Worm (Caenorhabditis elegans): ENCODE measurements around the gene C26D10.7.

DNA sequence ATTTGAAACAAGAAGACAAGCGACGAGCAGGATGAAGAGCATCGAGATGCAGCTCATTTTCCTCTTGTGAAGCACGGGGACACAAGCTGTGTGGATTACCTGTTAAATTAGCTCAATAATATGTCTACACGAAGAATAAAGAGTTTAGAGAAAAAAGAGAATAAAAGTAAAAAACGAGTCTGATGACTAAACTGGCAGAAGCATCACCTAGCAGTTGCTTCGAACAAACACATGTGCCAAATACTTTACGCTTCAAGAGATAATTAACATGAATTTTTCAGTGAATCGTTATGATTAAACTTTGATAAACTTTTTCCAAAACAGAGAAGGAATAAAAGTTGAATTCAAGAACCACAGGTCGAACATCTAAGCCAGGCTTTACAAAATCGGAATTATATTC lies 38.4 kb upstream of the C26D10.7 start, which contains the start of gene nlp-55:
- TF ChIP-seq ref-1 (GFP tag; conservative IDR thresholded peaks at IDR 0.05) (no peak), T22C8.4 (GFP tag; IDR thresholded peaks at IDR 0.05) (no peak), ztf-29 (GFP tag; IDR thresholded peaks at IDR 0.05) (no peak), ztf-23 (GFP tag; IDR thresholded peaks at IDR 0.05) (no peak), med-1 (GFP tag; optimal IDR thresholded peaks at IDR 0.05; ENCODE audit: insufficient read depth) (no peak), flt-1 (GFP tag; IDR thresholded peaks at IDR 0.05) (no peak), klf-2 (GFP tag; conservative IDR thresholded peaks at IDR 0.05) (no peak)

Data from whole organism, midembryonic.